Worm (Caenorhabditis elegans) whole organism, L1 larva: ENCODE measurements around the gene C45G9.15.

Experiments
- C04F5.9 ChIP-seq: sonication (generic microtip); optimal IDR thresholded peaks from 2 replicates; lab custom pipeline; 2016; ENCODE audit warnings: missing genetic modification characterization, missing compliant biosample characterization
- F16B12.6 ChIP-seq: fragments of 150-350 bp; optimal IDR thresholded peaks from 2 replicates; lab custom pipeline; 2014; ENCODE audit warnings: missing biosample characterization, missing genetic modification characterization
- aly-2 ChIP-seq: fragments of 150-350 bp; optimal IDR thresholded peaks from 2 replicates; lab custom pipeline; 2014; ENCODE audit warnings: missing biosample characterization, missing genetic modification characterization
- ceh-82 ChIP-seq, 3 experiments: fragments of 150-350 bp in 1 of 3; sonication (generic microtip) in 2 of 3; optimal IDR thresholded peaks; 2 replicates each; lab custom pipeline; 2014 to 2017; ENCODE audit warnings: missing biosample characterization in 3 of 3, missing genetic modification characterization in 3 of 3
- ces-1 ChIP-seq: fragments of 150-350 bp; optimal IDR thresholded peaks from 2 replicates; lab custom pipeline; 2014; ENCODE audit warnings: missing biosample characterization, missing genetic modification reagents, missing genetic modification characterization
- hpl-2 ChIP-seq: fragments of 150-350 bp; optimal IDR thresholded peaks from 2 replicates; lab custom pipeline; 2014; ENCODE audit warnings: missing biosample characterization, missing genetic modification reagents, missing genetic modification characterization
- lin-39 ChIP-seq: fragments of 150-350 bp; optimal IDR thresholded peaks from 2 replicates; lab custom pipeline; 2014; ENCODE audit warnings: missing biosample characterization, missing genetic modification reagents, missing genetic modification characterization
- nhr-12 ChIP-seq: sonication (generic microtip); optimal IDR thresholded peaks from 2 replicates; lab custom pipeline; 2017; ENCODE audit warnings: missing biosample characterization, missing genetic modification characterization
- nhr-28 ChIP-seq: fragments of 150-350 bp; optimal IDR thresholded peaks from 2 replicates; lab custom pipeline; 2014; ENCODE audit warnings: missing biosample characterization, missing genetic modification characterization
- unc-30 ChIP-seq: sonication (generic microtip); optimal IDR thresholded peaks from 2 replicates; lab custom pipeline; 2017; ENCODE audit warnings: missing biosample characterization, missing genetic modification characterization
- unc-62 ChIP-seq: fragments of 150-350 bp; optimal IDR thresholded peaks from 2 replicates; lab custom pipeline; 2014; ENCODE audit warnings: missing biosample characterization, missing genetic modification reagents, missing genetic modification characterization
- unc-86 ChIP-seq: sonication (generic microtip); optimal IDR thresholded peaks from 2 replicates; lab custom pipeline; 2016; ENCODE audit warnings: missing genetic modification characterization, missing compliant biosample characterization
- zip-4 ChIP-seq: fragments of 200-800 bp; sonication (Bioruptor generic); optimal IDR thresholded peaks from 2 replicates; lab custom pipeline; 2018; ENCODE audit warnings: mild to moderate bottlenecking, missing genetic modification characterization, moderate library complexity, missing compliant biosample characterization
- ztf-11 ChIP-seq, 2 experiments: sonication (generic microtip); optimal IDR thresholded peaks; 2 replicates each; lab custom pipeline; 2016 to 2017; ENCODE audit warnings: missing genetic modification characterization in 2 of 2, missing biosample characterization in 1 of 2, missing compliant biosample characterization in 1 of 2

DNA sequence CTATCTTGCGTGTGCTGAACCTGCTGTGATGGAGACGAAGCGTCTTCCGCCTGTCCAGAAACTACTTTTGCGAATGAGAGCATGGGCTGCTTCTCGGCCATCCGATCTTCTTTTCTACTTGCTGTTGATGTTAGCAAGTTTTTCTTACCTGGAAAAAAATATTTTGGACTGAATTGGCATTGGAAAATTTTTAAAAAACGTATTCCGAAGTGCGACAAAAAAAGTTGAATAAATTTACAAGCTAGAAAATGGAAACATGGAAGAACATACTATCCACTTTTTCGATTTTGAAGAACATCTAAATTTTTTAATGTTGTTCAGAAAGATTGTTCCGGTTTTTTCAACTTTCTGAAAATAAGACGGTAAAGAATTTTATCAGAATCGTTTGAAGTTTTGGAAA lies 34.3 kb downstream of the C45G9.15 start, which contains the start of gene larp-1:
- no peak for TF ChIP-seq unc-62
- no peak for TF ChIP-seq zip-4 (GFP tag; lab: Kevin White, UChicago)
- TF ChIP-seq lin-39 (tag; lab: Kevin White, UChicago): no peak
- TF ChIP-seq aly-2 (tag; lab: Kevin White, UChicago): no peak
- no peak for TF ChIP-seq ces-1 (GFP tag; lab: Kevin White, UChicago)
- TF ChIP-seq hpl-2 (GFP tag; lab: Kevin White, UChicago): no peak
- no peak for TF ChIP-seq ceh-82 (tag; optimal IDR thresholded peaks at IDR 0.05; lab: Kevin White, UChicago)
- TF ChIP-seq C04F5.9: no peak
- TF ChIP-seq unc-86 (tag; lab: Kevin White, UChicago): no peak
- TF ChIP-seq F16B12.6: no peak
- TF ChIP-seq ztf-11 (tag; optimal IDR thresholded peaks at IDR 0.05; lab: Kevin White, UChicago): no peak
- TF ChIP-seq nhr-12 (tag; lab: Kevin White, UChicago): no peak
- TF ChIP-seq unc-30: no peak
- TF ChIP-seq nhr-28 (tag; lab: Kevin White, UChicago): no peak
